Fruit fly (Drosophila melanogaster) whole organism, embryonic: ENCODE measurements around the gene CG32650.

Experiments used
- Atf6 ChIP-seq: fragments of 200-800 bp; sonication (Bioruptor generic); IDR thresholded peaks from 2 replicates; pipeline ENCODE4 v1.3.6; 2022; ENCODE audit warnings: missing biosample characterization, missing genetic modification characterization
- Awh ChIP-seq: fragments of 200-800 bp; sonication (Bioruptor generic); IDR thresholded peaks from 2 replicates; pipeline ENCODE4, ENCODE4 v1.3.6; 2022; ENCODE audit warnings: missing biosample characterization, missing genetic modification characterization
- Blimp-1 ChIP-seq: fragments of 200-800 bp; sonication (Bioruptor generic); optimal IDR thresholded peaks from 3 replicates; lab custom pipeline; 2018; ENCODE audit warnings: missing biosample characterization, missing genetic modification characterization, mild to moderate bottlenecking, moderate library complexity, missing genetic modification reagents
- BtbVII ChIP-seq: fragments of 200-800 bp; sonication (Bioruptor generic); optimal IDR thresholded peaks from 3 replicates; lab custom pipeline; 2017; ENCODE audit warnings: missing biosample characterization, mild to moderate bottlenecking, missing genetic modification characterization
- C15 ChIP-seq: fragments of 200-800 bp; sonication (Bioruptor generic); IDR thresholded peaks from 3 replicates; pipeline ENCODE4 v1.3.6; 2022; ENCODE audit warnings: missing biosample characterization, missing genetic modification characterization
- CG10274 ChIP-seq: fragments of 200-800 bp; sonication (Bioruptor generic); optimal IDR thresholded peaks from 3 replicates; lab custom pipeline; 2017; ENCODE audit warnings: missing biosample characterization, mild to moderate bottlenecking, missing genetic modification characterization
- CG11456 ChIP-seq: fragments of 200-800 bp; sonication (Bioruptor generic); IDR thresholded peaks from 3 replicates; pipeline ENCODE4 v1.3.6; 2022; ENCODE audit warnings: missing biosample characterization, missing genetic modification characterization
- CG11560 ChIP-seq: fragments of 200-800 bp; sonication (Bioruptor generic); IDR thresholded peaks from 3 replicates; pipeline ENCODE4 v1.3.6; 2022; ENCODE audit warnings: missing biosample characterization, missing genetic modification characterization
- CG12659 ChIP-seq: fragments of 200-800 bp; sonication (Bioruptor generic); optimal IDR thresholded peaks from 3 replicates; lab custom pipeline; 2017; ENCODE audit warnings: mild to moderate bottlenecking, missing biosample characterization, missing genetic modification reagents, missing genetic modification characterization
- CG14441 ChIP-seq: fragments of 200-800 bp; sonication (Bioruptor generic); IDR thresholded peaks from 2 replicates; pipeline ENCODE4 v1.3.6; 2022; ENCODE audit warnings: missing biosample characterization, missing genetic modification characterization
- CG15514 ChIP-seq: fragments of 200-800 bp; sonication (Bioruptor generic); optimal IDR thresholded peaks from 3 replicates; lab custom pipeline; 2017; ENCODE audit warnings: missing biosample characterization, missing genetic modification characterization, mild to moderate bottlenecking, moderate library complexity, missing genetic modification reagents
- CG1603 ChIP-seq: fragments of 200-800 bp; sonication (Bioruptor generic); optimal IDR thresholded peaks from 2 replicates; lab custom pipeline; 2019; ENCODE audit warnings: missing biosample characterization, mild to moderate bottlenecking, missing genetic modification characterization, moderate library complexity
- CG2678 ChIP-seq: fragments of 200-800 bp; sonication (Bioruptor generic); optimal IDR thresholded peaks from 3 replicates; lab custom pipeline; 2019; ENCODE audit warnings: missing biosample characterization, mild to moderate bottlenecking, missing genetic modification characterization, moderate library complexity
- CG2712 ChIP-seq: fragments of 200-800 bp; optimal IDR thresholded peaks from 3 replicates; lab custom pipeline; 2019; ENCODE audit warnings: missing biosample characterization, mild to moderate bottlenecking, missing genetic modification characterization, moderate library complexity
- CG32532 ChIP-seq: fragments of 200-800 bp; sonication (Bioruptor generic); IDR thresholded peaks from 2 replicates; pipeline ENCODE4 v1.3.6; 2022; ENCODE audit warnings: missing biosample characterization, missing genetic modification characterization
- CG3281 ChIP-seq: fragments of 200-800 bp; sonication (Bioruptor generic); optimal IDR thresholded peaks from 3 replicates; lab custom pipeline; 2017; ENCODE audit warnings: missing biosample characterization, mild to moderate bottlenecking, missing genetic modification characterization
- CG3838 ChIP-seq: fragments of 200-800 bp; sonication (Bioruptor generic); optimal IDR thresholded peaks from 3 replicates; lab custom pipeline; 2016; ENCODE audit warnings: missing biosample characterization, missing genetic modification characterization
- CG6175 ChIP-seq: fragments of 200-800 bp; sonication (Bioruptor generic); IDR thresholded peaks from 3 replicates; pipeline ENCODE4 v1.3.6; 2022; ENCODE audit warnings: missing biosample characterization, missing genetic modification characterization
- CG9215 ChIP-seq: fragments of 200-800 bp; sonication (Bioruptor generic); IDR thresholded peaks from 2 replicates; pipeline ENCODE4 v1.3.6; 2022; ENCODE audit warnings: missing biosample characterization, missing genetic modification characterization
- Chrac-16 ChIP-seq: fragments of 200-800 bp; sonication (Bioruptor generic); optimal IDR thresholded peaks from 3 replicates; lab custom pipeline; 2016; ENCODE audit warnings: missing biosample characterization, missing genetic modification characterization
- D19A ChIP-seq: fragments of 200-800 bp; optimal IDR thresholded peaks from 3 replicates; lab custom pipeline; 2019; ENCODE audit warnings: missing biosample characterization, mild to moderate bottlenecking, missing genetic modification characterization, moderate library complexity
- Doc3 ChIP-seq: fragments of 200-800 bp; sonication (Bioruptor generic); IDR thresholded peaks from 3 replicates; pipeline ENCODE4 v1.3.6; 2022; ENCODE audit warnings: missing biosample characterization, missing genetic modification characterization; ENCODE audit not compliant: partially characterized antibody
- Hmr ChIP-seq: fragments of 200-800 bp; sonication (Bioruptor generic); optimal IDR thresholded peaks from 3 replicates; lab custom pipeline; 2017; ENCODE audit warnings: mild to moderate bottlenecking, missing biosample characterization, missing genetic modification reagents, missing genetic modification characterization
- Med ChIP-seq: fragments of 200-800 bp; sonication (Bioruptor generic); peaks from one replicate; lab custom pipeline; 2016; ENCODE audit warnings: missing biosample characterization, missing genetic modification characterization, mild to moderate bottlenecking, inconsistent platforms, moderate library complexity
- Meics ChIP-seq: fragments of 200-800 bp; sonication (Bioruptor generic); optimal IDR thresholded peaks from 2 replicates; lab custom pipeline; 2017; ENCODE audit warnings: missing biosample characterization, mild to moderate bottlenecking, missing genetic modification characterization
- Ravus ChIP-seq: fragments of 200-800 bp; sonication (Bioruptor generic); IDR thresholded peaks from 2 replicates; pipeline ENCODE4 v1.3.6; 2022; ENCODE audit warnings: missing biosample characterization, missing genetic modification characterization
- Rfx ChIP-seq: fragments of 200-800 bp; sonication (Bioruptor generic); IDR thresholded peaks from 2 replicates; pipeline ENCODE4 v1.3.6; 2022; ENCODE audit warnings: missing biosample characterization, missing genetic modification characterization
- Xrp1 ChIP-seq: fragments of 200-800 bp; sonication (Bioruptor generic); IDR thresholded peaks from 2 replicates; pipeline ENCODE4 v1.3.6; 2022; ENCODE audit warnings: missing biosample characterization, missing genetic modification characterization
- caup ChIP-seq: fragments of 200-800 bp; sonication (Bioruptor generic); optimal IDR thresholded peaks from 3 replicates; lab custom pipeline; 2017; ENCODE audit warnings: missing biosample characterization, mild to moderate bottlenecking, missing genetic modification characterization, moderate library complexity; ENCODE audit not compliant: severe bottlenecking
- cwo ChIP-seq: fragments of 200-800 bp; sonication (Bioruptor generic); optimal IDR thresholded peaks from 3 replicates; lab custom pipeline; 2017; ENCODE audit warnings: missing biosample characterization, missing genetic modification characterization, mild to moderate bottlenecking, moderate library complexity, missing genetic modification reagents
- exex ChIP-seq: fragments of 200-800 bp; sonication (Bioruptor generic); optimal IDR thresholded peaks from 4 replicates; lab custom pipeline; 2018; ENCODE audit warnings: missing biosample characterization, mild to moderate bottlenecking, missing genetic modification characterization, moderate library complexity
- gsb-n ChIP-seq: fragments of 200-800 bp; sonication (Bioruptor generic); optimal IDR thresholded peaks from 3 replicates; lab custom pipeline; 2018; ENCODE audit warnings: missing biosample characterization, mild to moderate bottlenecking, missing genetic modification characterization
- ham ChIP-seq: fragments of 200-800 bp; sonication (Bioruptor generic); IDR thresholded peaks from 2 replicates; pipeline ENCODE4 v1.3.6; 2022; ENCODE audit warnings: missing biosample characterization, missing genetic modification characterization
- knrl ChIP-seq: fragments of 200-800 bp; sonication (Bioruptor generic); IDR thresholded peaks from 3 replicates; pipeline ENCODE4 v1.3.6; 2022; ENCODE audit warnings: missing biosample characterization, missing genetic modification characterization; ENCODE audit not compliant: partially characterized antibody
- lab ChIP-seq: fragments of 200-800 bp; sonication (Bioruptor generic); optimal IDR thresholded peaks from 3 replicates; lab custom pipeline; 2017; ENCODE audit warnings: missing biosample characterization, missing genetic modification characterization, mild to moderate bottlenecking, moderate library complexity, missing genetic modification reagents
- mirr ChIP-seq: fragments of 200-800 bp; sonication (Bioruptor generic); optimal IDR thresholded peaks from 3 replicates; lab custom pipeline; 2018; ENCODE audit warnings: missing biosample characterization, mild to moderate bottlenecking, missing genetic modification characterization
- nerfin-2 ChIP-seq: fragments of 200-800 bp; sonication (Bioruptor generic); IDR thresholded peaks from 2 replicates; pipeline ENCODE4 v1.3.6; 2022; ENCODE audit warnings: missing biosample characterization, missing genetic modification characterization; ENCODE audit not compliant: partially characterized antibody
- nom ChIP-seq: fragments of 200-800 bp; sonication (Bioruptor generic); optimal IDR thresholded peaks from 2 replicates; lab custom pipeline; 2017; ENCODE audit warnings: missing biosample characterization, missing genetic modification characterization, mild to moderate bottlenecking, moderate library complexity, missing genetic modification reagents
- org-1 ChIP-seq: fragments of 200-800 bp; sonication (Bioruptor generic); optimal IDR thresholded peaks from 2 replicates; lab custom pipeline; 2017; ENCODE audit warnings: missing biosample characterization, missing genetic modification characterization
- pnt ChIP-seq: fragments of 200-800 bp; sonication (Bioruptor generic); optimal IDR thresholded peaks from 3 replicates; lab custom pipeline; 2016; ENCODE audit warnings: missing biosample characterization, missing genetic modification characterization
- rib ChIP-seq: fragments of 200-800 bp; sonication (Bioruptor generic); IDR thresholded peaks from 2 replicates; pipeline ENCODE4 v1.3.6; 2022; ENCODE audit warnings: missing biosample characterization, missing genetic modification characterization
- sens ChIP-seq: fragments of 200-800 bp; sonication (Bioruptor generic); peaks from one replicate; lab custom pipeline; 2016; ENCODE audit warnings: missing biosample characterization, missing genetic modification characterization
- sima ChIP-seq: fragments of 200-800 bp; sonication (Bioruptor generic); optimal IDR thresholded peaks from 2 replicates; lab custom pipeline; 2016; ENCODE audit warnings: missing biosample characterization, missing genetic modification characterization
- sisA ChIP-seq: fragments of 200-800 bp; sonication (Bioruptor generic); IDR thresholded peaks from 2 replicates; pipeline ENCODE4 v1.3.6; 2022; ENCODE audit warnings: missing biosample characterization, missing genetic modification characterization
- stc ChIP-seq: fragments of 200-800 bp; sonication (Bioruptor generic); IDR thresholded peaks from 2 replicates; pipeline ENCODE4 v1.3.6; 2022; ENCODE audit warnings: missing biosample characterization, missing genetic modification characterization
- sug ChIP-seq: fragments of 200-800 bp; optimal IDR thresholded peaks from 2 replicates; lab custom pipeline; 2019; ENCODE audit warnings: missing biosample characterization, mild to moderate bottlenecking, missing genetic modification characterization, moderate library complexity

CG32650 gene

DNA sequence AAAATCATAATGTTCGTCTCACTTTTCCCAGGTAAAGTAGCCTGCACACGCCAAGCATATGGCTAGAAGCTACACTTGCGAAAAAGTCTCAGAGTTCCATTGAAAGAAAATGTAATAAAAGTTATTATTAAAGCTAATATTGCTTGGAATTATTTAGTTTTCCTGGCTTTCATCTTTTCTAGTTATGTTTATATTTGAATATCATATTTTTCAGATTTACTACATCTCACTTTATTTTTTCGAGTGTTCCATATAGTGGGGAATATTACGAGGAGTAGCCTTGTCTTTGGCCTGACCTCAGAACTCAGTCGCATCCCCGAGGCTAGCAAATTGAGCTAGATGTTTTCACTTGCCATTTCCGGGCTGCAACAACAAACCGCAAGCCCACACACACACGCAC is 10.9 kb downstream of the CG32650 start (continued):
- TF ChIP-seq Xrp1 (GFP tag; lab: Robert Waterston, UW) = peak; percentile 20; the same call in 1 of the 2 replicates
- TF ChIP-seq CG1603 (tag; lab: Kevin White, UChicago) = peak; percentile 0
- TF ChIP-seq Awh (GFP tag; lab: Robert Waterston, UW) = 0 out of 2 replicates have a peak, but pooled peaks have one; percentile 13
- TF ChIP-seq gsb-n (tag; lab: Kevin White, UChicago) = no peak
- peak; percentile 20 for TF ChIP-seq Blimp-1
- TF ChIP-seq CG14441 (GFP tag; lab: Robert Waterston, UW) = 0 out of 2 replicates have a peak, but pooled peaks have one; percentile 22
- TF ChIP-seq sima = no peak
- no peak for TF ChIP-seq nerfin-2 (GFP tag; lab: Robert Waterston, UW)
- TF ChIP-seq sisA = peak; percentile 49
- TF ChIP-seq, all 482 proteins: peak for 27

- peak; percentile 33 for TF ChIP-seq CG3281 (GFP tag; lab: Kevin White, UChicago)
- TF ChIP-seq Meics = peak; percentile 34
- no peak for TF ChIP-seq Doc3
- TF ChIP-seq cwo (GFP tag; lab: Kevin White, UChicago) = peak; percentile 4
- no peak for TF ChIP-seq CG11560 (tag; lab: Robert Waterston, UW)
- TF ChIP-seq BtbVII (GFP tag; lab: Kevin White, UChicago) = peak; percentile 40
- TF ChIP-seq CG12659 (GFP tag; lab: Kevin White, UChicago) = no peak
- TF ChIP-seq Chrac-16 (GFP tag; lab: Kevin White, UChicago) = no peak
- TF ChIP-seq exex (tag; lab: Kevin White, UChicago) = peak; percentile 74
- TF ChIP-seq knrl (GFP tag; lab: Robert Waterston, UW) = no peak
- TF ChIP-seq sug (tag; lab: Kevin White, UChicago) = peak; percentile 15
- TF ChIP-seq Med (GFP tag; lab: Kevin White, UChicago) = peak; percentile 51
- TF ChIP-seq CG15514 = peak; percentile 44
- no peak for TF ChIP-seq CG9215 (GFP tag; lab: Robert Waterston, UW)
- TF ChIP-seq CG2712 (tag; lab: Kevin White, UChicago) = no peak
- no peak for TF ChIP-seq stc (GFP tag; lab: Robert Waterston, UW)
- peak; percentile 27 for TF ChIP-seq CG2678 (tag; lab: Kevin White, UChicago)
- TF ChIP-seq D19A (tag; lab: Kevin White, UChicago) = no peak
- no peak for TF ChIP-seq C15 (GFP tag; lab: Robert Waterston, UW)
- no peak for TF ChIP-seq pnt (GFP tag; lab: Kevin White, UChicago)
- TF ChIP-seq Rfx = peak; percentile 56; the same call in 1 of the 2 replicates
- TF ChIP-seq Atf6 (GFP tag; lab: Robert Waterston, UW) = 0 out of 2 replicates have a peak, but pooled peaks have one; percentile 10
- TF ChIP-seq Hmr (GFP tag; lab: Kevin White, UChicago) = peak; percentile 24
- 0 out of 2 replicates have a peak, but pooled peaks have one; percentile 41 for TF ChIP-seq rib
- TF ChIP-seq CG10274 = no peak
- no peak for TF ChIP-seq ham (GFP tag; lab: Robert Waterston, UW)
- no peak for TF ChIP-seq CG6175 (GFP tag; lab: Robert Waterston, UW)
- TF ChIP-seq org-1 (GFP tag; lab: Kevin White, UChicago) = no peak
- no peak for TF ChIP-seq CG32532 (GFP tag; lab: Robert Waterston, UW)
- peak; percentile 40 for TF ChIP-seq caup
- no peak for TF ChIP-seq CG3838 (GFP tag; lab: Kevin White, UChicago)
- peak; percentile 50 for TF ChIP-seq mirr (GFP tag; lab: Kevin White, UChicago)
- TF ChIP-seq nom (GFP tag; lab: Kevin White, UChicago) = no peak
- peak; percentile 64 for TF ChIP-seq lab (GFP tag; lab: Kevin White, UChicago)
- TF ChIP-seq CG11456 (GFP tag; lab: Robert Waterston, UW) = no peak
- TF ChIP-seq nerfin-2 (GFP tag; lab: Robert Waterston, UW) = no peak
- TF ChIP-seq Ravus (GFP tag; lab: Robert Waterston, UW) = no peak
- no peak for TF ChIP-seq sens (GFP tag; lab: Kevin White, UChicago)
These were observed 11.9 kb downstream of the CG32650 start for dm6 chrX:12886543-12886942.
